Worm (Caenorhabditis elegans) whole organism, late embryonic: ENCODE measurements around the gene C17H11.6.

Experiments
- ets-4 ChIP-seq: sonication (generic microtip); optimal IDR thresholded peaks from 2 replicates; lab custom pipeline; 2016; ENCODE audit warnings: missing genetic modification characterization, missing compliant biosample characterization
- fax-1 ChIP-seq: sonication (generic microtip); optimal IDR thresholded peaks from 2 replicates; lab custom pipeline; 2016; ENCODE audit warnings: missing genotype, missing genetic modification characterization, missing compliant biosample characterization
- hlh-15 ChIP-seq: sonication (generic microtip); optimal IDR thresholded peaks from 2 replicates; lab custom pipeline; 2016; ENCODE audit warnings: missing genetic modification characterization, missing compliant biosample characterization
- hlh-6 ChIP-seq: sonication (generic microtip); optimal IDR thresholded peaks from 2 replicates; lab custom pipeline; 2016; ENCODE audit warnings: missing genotype, missing genetic modification characterization, missing compliant biosample characterization
- nhr-11 ChIP-seq: fragments of 150-350 bp; optimal IDR thresholded peaks from 2 replicates; lab custom pipeline; 2014; ENCODE audit warnings: missing biosample characterization, missing genetic modification characterization
- syd-9 ChIP-seq: sonication (generic microtip); optimal IDR thresholded peaks from 2 replicates; lab custom pipeline; 2016; ENCODE audit warnings: mild to moderate bottlenecking, missing genetic modification characterization, moderate library complexity, missing compliant biosample characterization
- tbx-2 ChIP-seq: sonication (generic microtip); optimal IDR thresholded peaks from 2 replicates; lab custom pipeline; 2016; ENCODE audit warnings: missing genetic modification characterization, missing compliant biosample characterization
- zip-5 ChIP-seq: sonication (generic microtip); optimal IDR thresholded peaks from 2 replicates; lab custom pipeline; 2016; ENCODE audit warnings: missing genetic modification characterization, missing compliant biosample characterization

- TF ChIP-seq syd-9 (tag; lab: Kevin White, UChicago) (no peak), hlh-15 (tag; lab: Kevin White, UChicago) (no peak), zip-5 (no peak), hlh-6 (tag; lab: Kevin White, UChicago) (no peak), fax-1 (no peak), nhr-11 (no peak), ets-4 (tag; lab: Kevin White, UChicago) (no peak), tbx-2 (tag; lab: Kevin White, UChicago) (no peak)
Measured at ce11 chrX:8169534-8169933, 34.0 kb downstream of the C17H11.6 start, which contains the start of gene C17H11.2.
